Worm (Caenorhabditis elegans) whole organism, early embryonic: ENCODE data around the gene spt-5.

Source experiments
- B0310.2 ChIP-seq: sonication (generic microtip); optimal IDR thresholded peaks from 2 replicates; lab custom pipeline; 2016; ENCODE audit warnings: mild to moderate bottlenecking, missing genetic modification characterization, missing compliant biosample characterization
- F13C5.2 ChIP-seq: sonication (generic microtip); optimal IDR thresholded peaks from 2 replicates; lab custom pipeline; 2017; ENCODE audit warnings: mild to moderate bottlenecking, missing genetic modification characterization, inconsistent platforms, missing compliant biosample characterization
- aly-1 ChIP-seq: sonication (generic microtip); optimal IDR thresholded peaks from 2 replicates; lab custom pipeline; 2016; ENCODE audit warnings: missing genetic modification characterization, missing compliant biosample characterization
- ama-1 ChIP-seq: fragments of 150-350 bp; optimal IDR thresholded peaks from 2 replicates; lab custom pipeline; 2014
- ceh-13 ChIP-seq: fragments of 200-800 bp; sonication (Bioruptor generic); optimal IDR thresholded peaks from 2 replicates; lab custom pipeline; 2018; ENCODE audit warnings: mild to moderate bottlenecking, missing genetic modification characterization, missing compliant biosample characterization
- ceh-36 ChIP-seq: sonication (generic microtip); optimal IDR thresholded peaks from 2 replicates; lab custom pipeline; 2016; ENCODE audit warnings: missing genetic modification characterization, inconsistent platforms, missing compliant biosample characterization
- ets-7 ChIP-seq: sonication (generic microtip); optimal IDR thresholded peaks from 2 replicates; lab custom pipeline; 2016; ENCODE audit warnings: missing genotype, missing genetic modification characterization, missing compliant biosample characterization
- flt-1 ChIP-seq: fragments of 200-800 bp; sonication (Bioruptor generic); IDR thresholded peaks from 2 replicates; pipeline ENCODE4 v1.3.6; 2022; ENCODE audit warnings: missing genetic modification characterization, missing compliant biosample characterization
- hmbx-1 ChIP-seq: sonication (generic microtip); optimal IDR thresholded peaks from 2 replicates; lab custom pipeline; 2016; ENCODE audit warnings: mild to moderate bottlenecking, missing genetic modification characterization, missing compliant biosample characterization
- hmg-4 ChIP-seq: fragments of 200-800 bp; sonication (Bioruptor generic); optimal IDR thresholded peaks from 2 replicates; lab custom pipeline; 2018; ENCODE audit warnings: mild to moderate bottlenecking, missing genetic modification characterization, missing compliant biosample characterization
- hnd-1 ChIP-seq: sonication (generic microtip); optimal IDR thresholded peaks from 2 replicates; lab custom pipeline; 2016; ENCODE audit warnings: missing genetic modification characterization, missing compliant biosample characterization
- pes-1 ChIP-seq: fragments of 200-800 bp; sonication (Bioruptor generic); IDR thresholded peaks from 2 replicates; pipeline ENCODE4 v1.3.6; 2022; ENCODE audit warnings: missing genetic modification reagents, missing genetic modification characterization, missing compliant biosample characterization
- scrt-1 ChIP-seq: fragments of 200-800 bp; sonication (Bioruptor generic); IDR thresholded peaks from 2 replicates; pipeline ENCODE4 v1.3.6; 2022; ENCODE audit warnings: missing genetic modification characterization, missing compliant biosample characterization
- sea-1 ChIP-seq: fragments of 200-800 bp; sonication (Bioruptor generic); conservative IDR thresholded peaks from 2 replicates; pipeline ENCODE4 v1.3.6; 2022; ENCODE audit warnings: missing genetic modification characterization, missing compliant biosample characterization
- tbx-11 ChIP-seq: fragments of 200-800 bp; sonication (Bioruptor generic); IDR thresholded peaks from 2 replicates; pipeline ENCODE4 v1.3.6; 2022; ENCODE audit warnings: missing genetic modification characterization, missing compliant biosample characterization
- tbx-37 ChIP-seq: fragments of 200-800 bp; sonication (Bioruptor generic); conservative IDR thresholded peaks from 2 replicates; pipeline ENCODE4 v1.3.6; 2022; ENCODE audit warnings: missing genetic modification reagents, missing genetic modification characterization, missing compliant biosample characterization
- tra-4 ChIP-seq: sonication (generic microtip); optimal IDR thresholded peaks from 2 replicates; lab custom pipeline; 2017; ENCODE audit warnings: missing genetic modification characterization, missing compliant biosample characterization

Gene spt-5

ce11 chrIV:12051049-12051792, at the start of gene spt-5, which contains the start of gene bre-5:
spt-5 (plus strand) TSS chrIV:12051491.
bre-5 (minus strand) TSS chrIV:12051215.
- no peak for TF ChIP-seq hnd-1
- no peak for TF ChIP-seq ceh-13 (GFP tag; lab: Kevin White, UChicago)
- TF ChIP-seq ets-7 (tag; lab: Kevin White, UChicago): no peak
- TF ChIP-seq flt-1: no peak
- TF ChIP-seq B0310.2 (tag; lab: Kevin White, UChicago): no peak
- TF ChIP-seq tbx-11 (GFP tag; lab: Robert Waterston, UW): no peak
- no peak for TF ChIP-seq tra-4 (tag; lab: Kevin White, UChicago)
- no peak for TF ChIP-seq ama-1 (lab: Kevin White, UChicago)
- TF ChIP-seq F13C5.2 (tag; lab: Kevin White, UChicago): no peak
- TF ChIP-seq ceh-36 (tag; lab: Kevin White, UChicago): no peak
- no peak for TF ChIP-seq hmg-4 (GFP tag; lab: Kevin White, UChicago)
- no peak for TF ChIP-seq aly-1 (tag; lab: Kevin White, UChicago)
- no peak for TF ChIP-seq pes-1 (GFP tag; lab: Robert Waterston, UW)
- no peak for TF ChIP-seq hmbx-1 (tag; lab: Kevin White, UChicago)

ce11 chrIV:12005090-12005770, 46.1 kb upstream of the spt-5 start:
- no peak for TF ChIP-seq flt-1
- TF ChIP-seq tbx-37: no peak
- no peak for TF ChIP-seq aly-1 (tag; lab: Kevin White, UChicago)
- no peak for TF ChIP-seq scrt-1 (GFP tag; lab: Robert Waterston, UW)
- no peak for TF ChIP-seq hmg-4 (GFP tag; lab: Kevin White, UChicago)
- no peak for TF ChIP-seq ceh-13 (GFP tag; lab: Kevin White, UChicago)
- TF ChIP-seq F13C5.2 (tag; lab: Kevin White, UChicago): no peak
- TF ChIP-seq tra-4 (tag; lab: Kevin White, UChicago): no peak

- TF ChIP-seq hnd-1 (no peak), aly-1 (tag; lab: Kevin White, UChicago) (no peak), ceh-36 (tag; lab: Kevin White, UChicago) (no peak), tra-4 (tag; lab: Kevin White, UChicago) (no peak), ets-7 (tag; lab: Kevin White, UChicago) (no peak), tbx-37 (no peak), hmg-4 (GFP tag; lab: Kevin White, UChicago) (no peak), pes-1 (GFP tag; lab: Robert Waterston, UW) (no peak), F13C5.2 (tag; lab: Kevin White, UChicago) (no peak)
Observed at ce11 chrIV:12009046-12009674, 42.1 kb upstream of the spt-5 start.

ce11 chrIV:12010377-12010776, 40.9 kb upstream of the spt-5 start:
- TF ChIP-seq B0310.2 (tag; lab: Kevin White, UChicago): no peak
- no peak for TF ChIP-seq hmg-4 (GFP tag; lab: Kevin White, UChicago)
- no peak for TF ChIP-seq ets-7 (tag; lab: Kevin White, UChicago)
- 0 out of 2 replicates have a peak, but pooled peaks have one; percentile 6 for TF ChIP-seq scrt-1 (GFP tag; lab: Robert Waterston, UW)
- no peak for TF ChIP-seq tbx-11 (GFP tag; lab: Robert Waterston, UW)
- no peak for TF ChIP-seq ceh-13 (GFP tag; lab: Kevin White, UChicago)

ce11 chrIV:12010859-12011258, 40.4 kb upstream of the spt-5 start, which contains the start of the genes ZK617.26 and unc-22:
ZK617.26 (minus strand) TSS chrIV:12010959.
unc-22 (minus strand) TSS chrIV:12011007.
- TF ChIP-seq scrt-1 (GFP tag; lab: Robert Waterston, UW): no peak
- no peak for TF ChIP-seq tra-4 (tag; lab: Kevin White, UChicago)
- TF ChIP-seq ama-1 (lab: Kevin White, UChicago): no peak
- no peak for TF ChIP-seq sea-1
- no peak for TF ChIP-seq aly-1 (tag; lab: Kevin White, UChicago)
- no peak for TF ChIP-seq hnd-1
- no peak for TF ChIP-seq tbx-37
- TF ChIP-seq flt-1: no peak
- TF ChIP-seq B0310.2 (tag; lab: Kevin White, UChicago): no peak
- TF ChIP-seq ceh-36 (tag; lab: Kevin White, UChicago): no peak
- no peak for TF ChIP-seq hmbx-1 (tag; lab: Kevin White, UChicago)
- TF ChIP-seq pes-1 (GFP tag; lab: Robert Waterston, UW): no peak
- no peak for TF ChIP-seq ceh-13 (GFP tag; lab: Kevin White, UChicago)
- TF ChIP-seq ets-7 (tag; lab: Kevin White, UChicago): no peak
- TF ChIP-seq hmg-4 (GFP tag; lab: Kevin White, UChicago): no peak
- no peak for TF ChIP-seq F13C5.2 (tag; lab: Kevin White, UChicago)
- no peak for TF ChIP-seq tbx-11 (GFP tag; lab: Robert Waterston, UW)

ce11 chrIV:12012439-12013003, 38.8 kb upstream of the spt-5 start:
- TF ChIP-seq hnd-1 (no peak), ets-7 (tag; lab: Kevin White, UChicago) (no peak), hmbx-1 (tag; lab: Kevin White, UChicago) (no peak), ceh-36 (tag; lab: Kevin White, UChicago) (no peak), tbx-37 (no peak), tra-4 (tag; lab: Kevin White, UChicago) (no peak), hmg-4 (GFP tag; lab: Kevin White, UChicago) (no peak), flt-1 (no peak)
